Worm (Caenorhabditis elegans) whole organism, young adult: ENCODE results near the gene R03H10.1.
"Not testable (repeated sequence)": the region's sequence is repeated elsewhere in the genome, so short reads cannot be mapped to it uniquely, and the experiment has no call there.

Experiments
- F23B12.7 ChIP-seq: sonication (generic microtip); optimal IDR thresholded peaks from 2 replicates; lab custom pipeline; 2017; ENCODE audit warnings: missing genetic modification characterization, mild to moderate bottlenecking, missing compliant biosample characterization, antibody characterized with exemption, moderate library complexity; ENCODE audit not compliant: insufficient read depth
- F49E8.2 ChIP-seq: sonication (generic microtip); optimal IDR thresholded peaks from 3 replicates; lab custom pipeline; 2017; ENCODE audit warnings: missing genetic modification characterization, mild to moderate bottlenecking, missing compliant biosample characterization, antibody characterized with exemption, moderate library complexity; ENCODE audit not compliant: insufficient read depth
- F55B11.4 ChIP-seq: sonication (generic microtip); optimal IDR thresholded peaks from 2 replicates; lab custom pipeline; 2016; ENCODE audit warnings: missing compliant biosample characterization, missing genetic modification characterization, borderline replicate concordance; ENCODE audit not compliant: insufficient read depth
- F57A8.1 ChIP-seq: fragments of 200-800 bp; sonication (Bioruptor generic); optimal IDR thresholded peaks from 2 replicates; lab custom pipeline; 2018; ENCODE audit warnings: mild to moderate bottlenecking, missing genetic modification characterization, moderate library complexity, missing compliant biosample characterization
- T26A5.8 ChIP-seq: sonication (generic microtip); optimal IDR thresholded peaks from 2 replicates; lab custom pipeline; 2016; ENCODE audit warnings: missing genetic modification characterization, missing compliant biosample characterization
- Y53F4B.3 ChIP-seq: fragments of 200-800 bp; sonication (Bioruptor generic); IDR thresholded peaks from 2 replicates; pipeline ENCODE4 v1.3.6; 2022; ENCODE audit warnings: missing genetic modification reagents, missing genetic modification characterization, missing compliant biosample characterization
- Y95B8A.8 ChIP-seq: fragments of 200-800 bp; sonication (Bioruptor generic); IDR thresholded peaks from 2 replicates; pipeline ENCODE4 v1.3.6; 2022; ENCODE audit warnings: missing genetic modification reagents, missing genetic modification characterization, missing compliant biosample characterization
- ama-1 ChIP-seq, 3 experiments: fragments of 150-350 bp in 1 of 3; sonication (generic microtip) in 2 of 3; optimal IDR thresholded peaks; 2 replicates each; lab custom pipeline; 2014 to 2018; ENCODE audit warnings: missing biosample characterization in 2 of 3, missing genetic modification characterization in 2 of 3, missing genetic modification reagents in 2 of 3
- athp-1 ChIP-seq: sonication (generic microtip); optimal IDR thresholded peaks from 2 replicates; lab custom pipeline; 2017; ENCODE audit warnings: mild to moderate bottlenecking, missing genetic modification characterization, missing compliant biosample characterization
- attf-6 ChIP-seq: fragments of 200-800 bp; sonication (Bioruptor generic); IDR thresholded peaks from 2 replicates; pipeline ENCODE4 v1.3.6; 2022; ENCODE audit warnings: missing genetic modification reagents, missing genetic modification characterization, missing compliant biosample characterization
- bed-1 ChIP-seq: fragments of 200-800 bp; sonication (Bioruptor generic); IDR thresholded peaks from 2 replicates; pipeline ENCODE4 v1.3.6; 2022; ENCODE audit warnings: missing genetic modification reagents, missing genetic modification characterization, missing compliant biosample characterization
- ceh-27 ChIP-seq: fragments of 200-800 bp; sonication (Bioruptor generic); optimal IDR thresholded peaks from 2 replicates; lab custom pipeline; 2018; ENCODE audit warnings: mild to moderate bottlenecking, missing genetic modification characterization, moderate library complexity, missing compliant biosample characterization
- ceh-58 ChIP-seq: fragments of 200-800 bp; sonication (Bioruptor generic); IDR thresholded peaks from 2 replicates; pipeline ENCODE4 v1.3.6; 2022; ENCODE audit warnings: missing genetic modification characterization, missing compliant biosample characterization
- die-1 ChIP-seq: sonication (generic microtip); optimal IDR thresholded peaks from 2 replicates; lab custom pipeline; 2016; ENCODE audit warnings: missing genotype, mild to moderate bottlenecking, missing genetic modification characterization, missing compliant biosample characterization
- dox-1 ChIP-seq: fragments of 200-800 bp; sonication (Bioruptor generic); IDR thresholded peaks from 2 replicates; pipeline ENCODE4 v1.3.6; 2022; ENCODE audit warnings: missing genetic modification reagents, missing genetic modification characterization, missing compliant biosample characterization
- ekl-4 ChIP-seq: fragments of 200-800 bp; sonication (Bioruptor generic); IDR thresholded peaks from 2 replicates; pipeline ENCODE4 v1.3.6; 2022; ENCODE audit warnings: missing genetic modification reagents, missing genetic modification characterization, missing compliant biosample characterization
- fkh-3 ChIP-seq: sonication (generic microtip); optimal IDR thresholded peaks from 2 replicates; lab custom pipeline; 2016; ENCODE audit warnings: mild to moderate bottlenecking, missing genetic modification characterization, missing compliant biosample characterization
- gei-17 ChIP-seq: fragments of 200-800 bp; sonication (Bioruptor generic); optimal IDR thresholded peaks from 2 replicates; lab custom pipeline; 2018; ENCODE audit warnings: mild to moderate bottlenecking, missing genetic modification characterization, missing compliant biosample characterization
- let-607 ChIP-seq, 2 experiments: fragments of 200-800 bp in 1 of 2; sonication (Bioruptor generic) in 1 of 2; sonication (generic microtip) in 1 of 2; optimal IDR thresholded peaks; 2 replicates each; lab custom pipeline; 2016 to 2018; ENCODE audit warnings: mild to moderate bottlenecking in 2 of 2, missing compliant biosample characterization in 2 of 2, missing genetic modification characterization in 2 of 2, moderate library complexity in 2 of 2, missing genotype in 1 of 2
- lin-54 ChIP-seq: fragments of 200-800 bp; sonication (Bioruptor generic); optimal IDR thresholded peaks from 2 replicates; lab custom pipeline; 2018; ENCODE audit warnings: mild to moderate bottlenecking, missing genetic modification characterization, missing compliant biosample characterization
- lir-1 ChIP-seq: fragments of 200-800 bp; sonication (Bioruptor generic); conservative IDR thresholded peaks from 2 replicates; pipeline ENCODE4 v1.3.6; 2022; ENCODE audit warnings: missing genetic modification reagents, missing genetic modification characterization, missing compliant biosample characterization
- mes-4 ChIP-seq: sonication (generic microtip); optimal IDR thresholded peaks from 2 replicates; lab custom pipeline; 2016; ENCODE audit warnings: missing genotype, missing genetic modification characterization, missing compliant biosample characterization
- rpc-1 ChIP-seq, 2 experiments: fragments of 150-350 bp in 1 of 2; sonication (generic microtip) in 1 of 2; optimal IDR thresholded peaks; 2 replicates each; lab custom pipeline; 2014 to 2018; ENCODE audit warnings: missing biosample characterization in 1 of 2, missing genetic modification characterization in 1 of 2, missing genetic modification reagents in 1 of 2, missing genotype in 1 of 2
- snpc-1.3 ChIP-seq: sonication (generic microtip); optimal IDR thresholded peaks from 2 replicates; lab custom pipeline; 2017; ENCODE audit warnings: missing genetic modification characterization, mild to moderate bottlenecking, missing compliant biosample characterization, antibody characterized with exemption, moderate library complexity, missing genotype, missing genetic modification reagents; ENCODE audit not compliant: insufficient read depth
- xnd-1 ChIP-seq: sonication (generic microtip); optimal IDR thresholded peaks from 2 replicates; lab custom pipeline; 2016; ENCODE audit warnings: missing genotype, missing genetic modification reagents, missing genetic modification characterization, missing compliant biosample characterization
- zfh-2 ChIP-seq: fragments of 200-800 bp; sonication (Bioruptor generic); conservative IDR thresholded peaks from 2 replicates; pipeline ENCODE4 v1.3.6; 2022; ENCODE audit warnings: missing genetic modification reagents, missing genetic modification characterization, missing compliant biosample characterization
- ztf-6 ChIP-seq: fragments of 200-800 bp; sonication (Bioruptor generic); IDR thresholded peaks from 2 replicates; pipeline ENCODE4 v1.3.6; 2022; ENCODE audit warnings: missing genetic modification reagents, missing genetic modification characterization, missing compliant biosample characterization

The R03H10.1 gene

ce11 chrII:4157817-4158216, 22.2 kb upstream of the R03H10.1 start:
- TF ChIP-seq lin-54 (no peak), mes-4 (no peak), F57A8.1 (GFP tag; lab: Kevin White, UChicago) (no peak), ceh-27 (GFP tag; lab: Kevin White, UChicago) (no peak), attf-6 (GFP tag; lab: Robert Waterston, UW) (no peak)

DNA sequence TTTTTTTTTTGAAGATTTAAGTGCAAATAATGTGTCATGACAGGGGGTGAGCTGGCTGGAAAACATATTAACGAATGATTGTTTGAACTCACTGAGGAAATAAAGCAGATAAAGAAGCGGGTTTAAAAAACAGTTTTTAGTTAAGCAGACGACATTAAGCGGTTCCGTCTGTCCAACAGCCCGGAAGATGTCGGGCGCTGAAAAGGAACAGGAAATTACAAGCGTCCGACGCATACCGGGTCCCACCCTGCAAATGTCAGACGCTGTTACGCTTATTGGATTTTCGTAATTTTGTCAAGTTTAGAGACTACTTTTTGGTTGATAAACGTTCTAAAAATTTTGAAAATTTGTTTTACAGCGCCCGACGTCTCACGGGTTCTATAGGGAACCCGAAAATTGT, 20.5 kb upstream of the R03H10.1 start:
- no peak for TF ChIP-seq snpc-1.3 (tag; lab: Kevin White, UChicago)
- TF ChIP-seq F55B11.4 (tag; lab: Kevin White, UChicago) = no peak
- no peak for TF ChIP-seq gei-17 (GFP tag; lab: Kevin White, UChicago)
- no peak for TF ChIP-seq athp-1 (tag; lab: Kevin White, UChicago)
- no peak for TF ChIP-seq ztf-6 (GFP tag; lab: Robert Waterston, UW)

DNA sequence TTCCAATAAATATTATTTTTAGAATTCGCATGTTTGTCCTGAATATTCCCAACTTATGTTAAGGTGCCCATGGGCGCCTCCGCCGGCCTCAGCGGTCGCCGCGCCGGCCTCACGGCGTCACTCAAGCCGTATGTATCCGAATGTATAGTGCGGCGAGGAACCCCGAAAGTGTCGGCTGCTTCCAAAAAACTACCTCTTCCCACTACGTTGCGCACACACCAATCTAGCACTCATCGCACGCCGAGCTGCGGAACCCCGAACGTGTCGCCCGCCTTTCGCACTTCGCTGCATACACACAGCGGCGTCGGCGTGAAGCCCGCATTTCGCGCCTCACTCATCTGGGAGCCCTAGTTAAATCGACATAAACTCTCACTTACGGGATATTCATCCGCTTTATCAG, 12.2 kb upstream of the R03H10.1 start:
- TF ChIP-seq Y53F4B.3 (no peak), fkh-3 (tag; lab: Kevin White, UChicago) (no peak), ekl-4 (GFP tag; lab: Robert Waterston, UW) (0 out of 2 replicates have a peak, but pooled peaks have one; percentile 23), dox-1 (GFP tag; lab: Robert Waterston, UW) (0 out of 2 replicates have a peak, but pooled peaks have one; percentile 31), zfh-2 (GFP tag; lab: Robert Waterston, UW) (peak; percentile 83)

- TF ChIP-seq F49E8.2 (tag; lab: Kevin White, UChicago); let-607 (tag; optimal IDR thresholded peaks at IDR 0.05; lab: Kevin White, UChicago); ceh-58: not testable (repeated sequence)
- TF ChIP-seq, all 124 proteins: peak for 0; not testable (repeated sequence) for 124
Measured at ce11 chrII:4168404-4168803, 11.6 kb upstream of the R03H10.1 start, which contains the start of gene R03H10.4. Gene R03H10.4, minus strand, starts transcription at chrII:4168504.

- no peak for TF ChIP-seq xnd-1 (tag; lab: Kevin White, UChicago)
- no peak for TF ChIP-seq die-1 (tag; lab: Kevin White, UChicago)
- TF ChIP-seq, all 124 proteins: peak for 0
Measured at ce11 chrII:4170508-4170907, 9.5 kb upstream of the R03H10.1 start, which contains the start of gene R03H10.5. Gene R03H10.5, minus strand, starts transcription at chrII:4170608.

- TF ChIP-seq T26A5.8 (tag; lab: Kevin White, UChicago) (no peak), bed-1 (GFP tag; lab: Robert Waterston, UW) (no peak), ama-1 (optimal IDR thresholded peaks at IDR 0.05; lab: Kevin White, UChicago) (no peak), ama-1 (GFP tag; optimal IDR thresholded peaks at IDR 0.05; lab: Kevin White, UChicago) (no peak), let-607 (tag; optimal IDR thresholded peaks at IDR 0.05; lab: Kevin White, UChicago) (no peak), F23B12.7 (tag; lab: Kevin White, UChicago) (no peak), Y95B8A.8 (GFP tag; lab: Robert Waterston, UW) (no peak), rpc-1 (optimal IDR thresholded peaks at IDR 0.05; lab: Kevin White, UChicago) (no peak), rpc-1 (tag; optimal IDR thresholded peaks at IDR 0.05; lab: Kevin White, UChicago) (no peak), lir-1 (GFP tag; lab: Robert Waterston, UW) (no peak)
Measured at ce11 chrII:4173398-4173797, 6.7 kb upstream of the R03H10.1 start, which contains the start of gene R03H10.6. Gene R03H10.6, minus strand, starts transcription at chrII:4173498.
